Fruit fly (Drosophila melanogaster) Kc167 (cell line): ENCODE measurements around the gene mtDNA-helicase.

ENCODE experiments used
- h ChIP-seq: fragments of >200 bp; optimal IDR thresholded peaks from 3 replicates; lab custom pipeline; 2018; ENCODE audit warnings: missing external identifiers
- ttk ChIP-seq: sonication (Bioruptor generic); optimal IDR thresholded peaks from 2 replicates; lab custom pipeline; 2017; ENCODE audit warnings: missing external identifiers

DNA sequence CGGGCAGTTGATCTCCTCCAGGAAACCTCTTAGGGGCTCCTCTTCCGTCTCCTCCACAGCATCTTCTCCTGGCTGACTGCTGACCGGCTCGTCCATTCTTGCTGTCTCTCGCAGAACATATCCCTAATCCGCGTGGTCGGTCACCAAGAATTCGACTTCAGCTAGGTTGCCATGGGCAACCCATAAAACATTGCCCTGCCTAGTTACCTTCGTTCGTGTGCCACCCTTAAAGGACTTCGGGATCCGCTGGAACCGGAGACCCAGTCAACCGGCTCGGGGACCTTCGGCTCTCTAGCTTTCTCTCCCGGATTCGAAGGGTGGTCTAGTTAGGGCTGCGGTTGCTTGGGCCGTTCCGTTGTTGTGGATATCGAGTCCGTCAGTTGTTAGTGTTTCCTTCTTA lies 31.5 kb upstream of the mtDNA-helicase start, which contains the start of the genes TbCMF46 and CG42366:
- TF ChIP-seq h (lab: Kevin White, UChicago) (no peak), ttk (lab: Kevin White, UChicago) (no peak)
